Worm (Caenorhabditis elegans) whole organism, L4/young adult: Measurements from ENCODE around the gene nspc-15.

Source experiments
- W03F9.2 ChIP-seq: fragments of 150-350 bp; optimal IDR thresholded peaks from 2 replicates; lab custom pipeline; 2014; ENCODE audit warnings: missing biosample characterization, missing genetic modification characterization
- dao-5 ChIP-seq: sonication (generic microtip); optimal IDR thresholded peaks from 2 replicates; lab custom pipeline; 2016; ENCODE audit warnings: missing genotype, missing genetic modification characterization, moderate library complexity, missing compliant biosample characterization
- him-1 ChIP-seq: sonication (generic microtip); optimal IDR thresholded peaks from 2 replicates; lab custom pipeline; 2016; ENCODE audit warnings: missing genotype, missing genetic modification reagents, missing genetic modification characterization, missing compliant biosample characterization

- TF ChIP-seq him-1 = no peak
- TF ChIP-seq W03F9.2 (tag; lab: Kevin White, UChicago) = no peak
- no peak for TF ChIP-seq dao-5 (tag; lab: Kevin White, UChicago)
Measured at ce11 chrX:12352872-12353271, 7.7 kb upstream of the nspc-15 start, which contains the start of gene F42F12.4.
